Fruit fly (Drosophila melanogaster) whole organism, embryonic: ENCODE results near the gene CG6652.

Experiments
- Ada2b ChIP-seq: fragments of 200-800 bp; sonication (Bioruptor generic); IDR thresholded peaks from 2 replicates; pipeline ENCODE4 v1.3.6; 2022; ENCODE audit warnings: missing biosample characterization, missing genetic modification characterization
- CG10543 ChIP-seq: fragments of 200-800 bp; sonication (Bioruptor generic); optimal IDR thresholded peaks from 3 replicates; lab custom pipeline; 2017; ENCODE audit warnings: missing biosample characterization, mild to moderate bottlenecking, missing genetic modification characterization, moderate library complexity
- CG11085 ChIP-seq: fragments of 200-800 bp; sonication (Bioruptor generic); IDR thresholded peaks from 2 replicates; pipeline ENCODE4 v1.3.6; 2022; ENCODE audit warnings: missing biosample characterization, missing genetic modification characterization
- CG12769 ChIP-seq: fragments of 200-800 bp; sonication (Bioruptor generic); optimal IDR thresholded peaks from 2 replicates; lab custom pipeline; 2019; ENCODE audit warnings: missing biosample characterization, mild to moderate bottlenecking, missing genetic modification characterization, moderate library complexity
- CG13894 ChIP-seq: fragments of 200-800 bp; sonication (Bioruptor generic); optimal IDR thresholded peaks from 3 replicates; lab custom pipeline; 2018; ENCODE audit warnings: missing biosample characterization, mild to moderate bottlenecking, missing genetic modification characterization, moderate library complexity
- CG14050 ChIP-seq: fragments of 200-800 bp; sonication (Bioruptor generic); IDR thresholded peaks from 3 replicates; pipeline ENCODE4 v1.3.6; 2022; ENCODE audit warnings: missing biosample characterization, missing genetic modification characterization
- CG14667 ChIP-seq: fragments of 200-800 bp; sonication (Bioruptor generic); IDR thresholded peaks from 2 replicates; pipeline ENCODE4 v1.3.6; 2022; ENCODE audit warnings: missing biosample characterization, missing genetic modification characterization
- CG15011 ChIP-seq: fragments of 200-800 bp; sonication (Bioruptor generic); optimal IDR thresholded peaks from 3 replicates; lab custom pipeline; 2018; ENCODE audit warnings: missing biosample characterization, mild to moderate bottlenecking, missing genetic modification characterization
- CG15479 ChIP-seq: fragments of 200-800 bp; sonication (Bioruptor generic); optimal IDR thresholded peaks from 3 replicates; lab custom pipeline; 2019; ENCODE audit warnings: missing biosample characterization, mild to moderate bottlenecking, missing genetic modification characterization, moderate library complexity
- CG1647 ChIP-seq: fragments of 200-800 bp; sonication (Bioruptor generic); optimal IDR thresholded peaks from 3 replicates; lab custom pipeline; 2016; ENCODE audit warnings: missing biosample characterization, missing genetic modification characterization
- CG18011 ChIP-seq: fragments of 200-800 bp; sonication (Bioruptor generic); optimal IDR thresholded peaks from 2 replicates; lab custom pipeline; 2017; ENCODE audit warnings: missing biosample characterization, missing genetic modification characterization, mild to moderate bottlenecking, moderate library complexity, missing genotype
- CG18476 ChIP-seq: fragments of 200-800 bp; sonication (Bioruptor generic); optimal IDR thresholded peaks from 2 replicates; lab custom pipeline; 2016; ENCODE audit warnings: missing biosample characterization, mild to moderate bottlenecking, missing genetic modification characterization
- CG2678 ChIP-seq: fragments of 200-800 bp; sonication (Bioruptor generic); optimal IDR thresholded peaks from 3 replicates; lab custom pipeline; 2019; ENCODE audit warnings: missing biosample characterization, mild to moderate bottlenecking, missing genetic modification characterization, moderate library complexity
- CG2712 ChIP-seq: fragments of 200-800 bp; optimal IDR thresholded peaks from 3 replicates; lab custom pipeline; 2019; ENCODE audit warnings: missing biosample characterization, mild to moderate bottlenecking, missing genetic modification characterization, moderate library complexity
- CG30020 ChIP-seq: fragments of 200-800 bp; optimal IDR thresholded peaks from 2 replicates; lab custom pipeline; 2019; ENCODE audit warnings: missing biosample characterization, mild to moderate bottlenecking, missing genetic modification characterization, moderate library complexity
- CG34224 ChIP-seq: fragments of 200-800 bp; sonication (Bioruptor generic); IDR thresholded peaks from 3 replicates; pipeline ENCODE4 v1.3.6; 2022; ENCODE audit warnings: missing biosample characterization, missing genetic modification characterization; ENCODE audit not compliant: partially characterized antibody
- CG3726 ChIP-seq: fragments of 200-800 bp; sonication (Bioruptor generic); IDR thresholded peaks from 3 replicates; pipeline ENCODE4, ENCODE4 v1.3.6; 2022; ENCODE audit warnings: missing biosample characterization, missing genetic modification characterization
- CG4328 ChIP-seq: fragments of 200-800 bp; sonication (Bioruptor generic); optimal IDR thresholded peaks from 3 replicates; lab custom pipeline; 2017; ENCODE audit warnings: missing biosample characterization, missing genetic modification reagents, missing genetic modification characterization
- CG5180 ChIP-seq: fragments of 200-800 bp; sonication (Bioruptor generic); optimal IDR thresholded peaks from 3 replicates; lab custom pipeline; 2017; ENCODE audit warnings: missing biosample characterization, missing genetic modification characterization, mild to moderate bottlenecking, moderate library complexity, missing genetic modification reagents
- CG5953 ChIP-seq: fragments of 200-800 bp; sonication (Bioruptor generic); IDR thresholded peaks from 2 replicates; pipeline ENCODE4 v1.3.6; 2022; ENCODE audit warnings: missing biosample characterization, missing genetic modification characterization
- CG6254 ChIP-seq: fragments of 200-800 bp; sonication (Bioruptor generic); optimal IDR thresholded peaks from 3 replicates; lab custom pipeline; 2017; ENCODE audit warnings: mild to moderate bottlenecking, missing biosample characterization, missing genetic modification reagents, missing genetic modification characterization
- CG7987 ChIP-seq: fragments of 200-800 bp; sonication (Bioruptor generic); optimal IDR thresholded peaks from 2 replicates; lab custom pipeline; 2018; ENCODE audit warnings: missing biosample characterization, mild to moderate bottlenecking, missing genetic modification characterization, moderate library complexity
- CG9797 ChIP-seq: fragments of 200-800 bp; sonication (Bioruptor generic); optimal IDR thresholded peaks from 3 replicates; lab custom pipeline; 2018; ENCODE audit warnings: missing biosample characterization, mild to moderate bottlenecking, missing genetic modification characterization
- CG9817 ChIP-seq: fragments of 200-800 bp; sonication (Bioruptor generic); optimal IDR thresholded peaks from 2 replicates; lab custom pipeline; 2018; ENCODE audit warnings: missing biosample characterization, mild to moderate bottlenecking, missing genetic modification characterization, moderate library complexity
- E2f1 ChIP-seq: fragments of 200-800 bp; sonication (Bioruptor generic); IDR thresholded peaks from 2 replicates; pipeline ENCODE4 v1.3.6; 2022; ENCODE audit warnings: missing biosample characterization, missing genetic modification characterization
- Hand ChIP-seq: fragments of 200-800 bp; sonication (Bioruptor generic); optimal IDR thresholded peaks from 2 replicates; lab custom pipeline; 2017; ENCODE audit warnings: mild to moderate bottlenecking, missing biosample characterization, missing genetic modification reagents, missing genetic modification characterization
- Mes4 ChIP-seq: fragments of 200-800 bp; sonication (Bioruptor generic); optimal IDR thresholded peaks from 2 replicates; lab custom pipeline; 2016; ENCODE audit warnings: missing biosample characterization, missing genetic modification characterization
- NC2β ChIP-seq: fragments of 200-800 bp; sonication (Bioruptor generic); optimal IDR thresholded peaks from 2 replicates; lab custom pipeline; 2016; ENCODE audit warnings: missing biosample characterization, missing genetic modification characterization
- NK7.1 ChIP-seq: fragments of 200-800 bp; sonication (Bioruptor generic); optimal IDR thresholded peaks from 3 replicates; lab custom pipeline; 2016; ENCODE audit warnings: missing biosample characterization, missing genetic modification characterization
- Nf-YC ChIP-seq: fragments of 200-800 bp; optimal IDR thresholded peaks from 3 replicates; lab custom pipeline; 2019; ENCODE audit warnings: missing biosample characterization, mild to moderate bottlenecking, missing genetic modification characterization, moderate library complexity
- Rfx ChIP-seq: fragments of 200-800 bp; sonication (Bioruptor generic); IDR thresholded peaks from 2 replicates; pipeline ENCODE4 v1.3.6; 2022; ENCODE audit warnings: missing biosample characterization, missing genetic modification characterization
- Scr ChIP-seq: fragments of 200-800 bp; sonication (Bioruptor generic); IDR thresholded peaks from 2 replicates; pipeline ENCODE4 v1.3.6; 2022; ENCODE audit warnings: missing biosample characterization, missing genetic modification characterization; ENCODE audit not compliant: partially characterized antibody
- amos ChIP-seq: fragments of 200-800 bp; sonication (Bioruptor generic); IDR thresholded peaks from 2 replicates; pipeline ENCODE4 v1.3.6; 2022; ENCODE audit warnings: missing biosample characterization, missing genetic modification characterization; ENCODE audit not compliant: partially characterized antibody
- bcd ChIP-seq: fragments of 200-800 bp; sonication (Bioruptor generic); optimal IDR thresholded peaks from 2 replicates; lab custom pipeline; 2017; ENCODE audit warnings: missing biosample characterization, mild to moderate bottlenecking, missing genetic modification characterization
- crc ChIP-seq: fragments of 200-800 bp; sonication (Bioruptor generic); optimal IDR thresholded peaks from 2 replicates; lab custom pipeline; 2016; ENCODE audit warnings: missing biosample characterization, missing genetic modification characterization
- croc ChIP-seq: fragments of 200-800 bp; sonication (Bioruptor generic); conservative IDR thresholded peaks from 3 replicates; pipeline ENCODE4 v1.3.6; 2022; ENCODE audit warnings: missing biosample characterization, missing genetic modification characterization
- crol ChIP-seq: fragments of 200-800 bp; sonication (Bioruptor generic); IDR thresholded peaks from 2 replicates; pipeline ENCODE4 v1.3.6; 2022; ENCODE audit warnings: missing biosample characterization, missing genetic modification characterization
- da ChIP-seq: fragments of 200-800 bp; sonication (Bioruptor generic); optimal IDR thresholded peaks from 2 replicates; lab custom pipeline; 2016; ENCODE audit warnings: missing biosample characterization, missing genetic modification characterization
- eve ChIP-seq, 2 experiments: fragments of >200 bp; optimal IDR thresholded peaks; 2 replicates each; lab custom pipeline; 2017; ENCODE audit warnings: missing biosample characterization in 2 of 2, missing genetic modification characterization in 2 of 2
- eyg ChIP-seq: fragments of 200-800 bp; sonication (Bioruptor generic); optimal IDR thresholded peaks from 3 replicates; lab custom pipeline; 2016; ENCODE audit warnings: missing biosample characterization, missing genetic modification characterization
- lilli ChIP-seq: fragments of 200-800 bp; sonication (Bioruptor generic); optimal IDR thresholded peaks from 3 replicates; lab custom pipeline; 2016; ENCODE audit warnings: missing biosample characterization, missing genetic modification characterization
- odd ChIP-seq: fragments of 200-800 bp; sonication (Bioruptor generic); optimal IDR thresholded peaks from 2 replicates; lab custom pipeline; 2017; ENCODE audit warnings: missing biosample characterization, mild to moderate bottlenecking, missing genetic modification characterization
- onecut ChIP-seq: fragments of 200-800 bp; sonication (Bioruptor generic); IDR thresholded peaks from 2 replicates; pipeline ENCODE4 v1.3.6; 2022; ENCODE audit warnings: missing biosample characterization, missing genetic modification characterization
- otp ChIP-seq: fragments of 200-800 bp; sonication (Bioruptor generic); IDR thresholded peaks from 3 replicates; pipeline ENCODE4, ENCODE4 v1.3.6; 2022; ENCODE audit warnings: missing biosample characterization, missing genetic modification characterization
- pho ChIP-seq: fragments of 200-800 bp; sonication (Bioruptor generic); optimal IDR thresholded peaks from 2 replicates; lab custom pipeline; 2016; ENCODE audit warnings: missing biosample characterization, missing genetic modification characterization
- shn ChIP-seq: fragments of 200-800 bp; sonication (Bioruptor generic); optimal IDR thresholded peaks from 3 replicates; lab custom pipeline; 2016; ENCODE audit warnings: missing biosample characterization, missing genetic modification characterization
- stc ChIP-seq: fragments of 200-800 bp; sonication (Bioruptor generic); IDR thresholded peaks from 2 replicates; pipeline ENCODE4 v1.3.6; 2022; ENCODE audit warnings: missing biosample characterization, missing genetic modification characterization
- tll ChIP-seq, 2 experiments: fragments of 200-800 bp in 1 of 2; fragments of >200 bp in 1 of 2; sonication (Bioruptor generic) in 1 of 2; optimal IDR thresholded peaks; 2 replicates each; lab custom pipeline; 2017 to 2019; ENCODE audit warnings: missing biosample characterization in 2 of 2, missing genetic modification characterization in 2 of 2, mild to moderate bottlenecking in 1 of 2, moderate library complexity in 1 of 2

The CG6652 gene

DNA sequence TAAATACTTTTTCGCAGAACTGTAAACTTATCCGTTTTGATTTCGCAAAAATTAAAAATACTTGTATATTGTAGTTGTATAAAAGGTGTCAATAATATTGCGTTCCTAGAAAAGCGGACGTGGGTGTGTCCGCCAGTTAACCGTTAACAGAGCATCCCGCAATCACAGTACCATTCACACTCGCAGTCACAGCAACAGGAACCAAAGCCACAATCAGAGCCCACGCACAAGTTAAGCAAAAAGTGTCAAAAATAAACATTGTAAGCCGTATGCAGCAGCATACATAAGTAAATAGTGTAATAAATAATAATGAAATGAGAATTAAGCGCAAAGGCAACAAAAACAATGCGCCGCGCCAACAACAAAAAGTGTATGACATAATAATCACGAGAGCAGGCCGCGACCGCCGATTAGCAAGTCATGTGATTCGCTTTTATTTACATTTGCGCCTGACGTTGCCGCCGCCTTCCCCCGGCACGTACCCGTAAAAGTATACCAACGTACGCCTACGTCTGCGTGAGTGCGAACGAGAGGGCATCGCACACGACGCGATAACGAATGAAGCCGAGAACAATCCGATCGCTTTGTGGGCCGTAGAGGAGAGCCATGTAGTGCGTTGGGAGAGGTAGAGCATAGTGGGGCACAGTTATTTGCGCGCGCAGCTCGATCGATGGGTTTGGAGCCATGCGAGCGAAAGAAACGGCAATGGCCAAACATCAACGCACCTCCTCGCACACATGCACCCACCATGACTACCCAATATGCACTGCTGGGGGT lies 12.8 kb downstream of the CG6652 start (continued):
- peak; percentile 37; the same call in 1 of the 2 replicates for TF ChIP-seq Ada2b
- TF ChIP-seq Rfx: peak; percentile 48
- no peak for TF ChIP-seq NK7.1 (GFP tag; lab: Kevin White, UChicago)
- peak; percentile 45 for TF ChIP-seq Hand (GFP tag; lab: Kevin White, UChicago)
- TF ChIP-seq CG13894 (tag; lab: Kevin White, UChicago): peak; percentile 87
- TF ChIP-seq E2f1 (GFP tag; lab: Robert Waterston, UW): peak; percentile 69
- TF ChIP-seq tll (GFP tag; optimal IDR thresholded peaks at IDR 0.05; lab: Kevin White, UChicago): peak in 1 of 2 experiments; percentile 60
- peak; percentile 26 for TF ChIP-seq pho (GFP tag; lab: Kevin White, UChicago)
- peak; percentile 34; the same call in 1 of the 3 replicates for TF ChIP-seq CG14050 (GFP tag; lab: Robert Waterston, UW)
- peak; percentile 45; the same call in 1 of the 2 replicates for TF ChIP-seq stc (GFP tag; lab: Robert Waterston, UW)
- TF ChIP-seq crc: no peak
- TF ChIP-seq CG9797 (GFP tag; lab: Kevin White, UChicago): peak; percentile 14
- TF ChIP-seq CG1647 (GFP tag; lab: Kevin White, UChicago): no peak
- TF ChIP-seq croc (GFP tag; lab: Robert Waterston, UW): no peak
- no peak for TF ChIP-seq CG3726 (GFP tag; lab: Robert Waterston, UW)
- peak; percentile 7 for TF ChIP-seq odd (GFP tag; lab: Kevin White, UChicago)
- peak; percentile 31; the same call in 1 of the 2 replicates for TF ChIP-seq amos (GFP tag; lab: Robert Waterston, UW)
- TF ChIP-seq NC2β (GFP tag; lab: Kevin White, UChicago): no peak
- no peak for TF ChIP-seq CG18011 (GFP tag; lab: Kevin White, UChicago)
- TF ChIP-seq eyg (GFP tag; lab: Kevin White, UChicago): no peak
- TF ChIP-seq CG9817 (tag; lab: Kevin White, UChicago): peak; percentile 22
- no peak for TF ChIP-seq otp (GFP tag; lab: Robert Waterston, UW)
- TF ChIP-seq Nf-YC (tag; lab: Kevin White, UChicago): peak; percentile 64
- peak; percentile 64 for TF ChIP-seq CG15479 (GFP tag; lab: Kevin White, UChicago)
- peak; percentile 33 for TF ChIP-seq onecut (GFP tag; lab: Robert Waterston, UW)
- TF ChIP-seq CG30020: no peak
- TF ChIP-seq lilli (GFP tag; lab: Kevin White, UChicago): peak; percentile 57
- no peak for TF ChIP-seq CG14667 (GFP tag; lab: Robert Waterston, UW)
- no peak for TF ChIP-seq CG15011 (GFP tag; lab: Kevin White, UChicago)
- no peak for TF ChIP-seq CG6254 (GFP tag; lab: Kevin White, UChicago)
- TF ChIP-seq CG18476: peak; percentile 24
- peak; percentile 100 for TF ChIP-seq crol (GFP tag; lab: Robert Waterston, UW)
- TF ChIP-seq CG11085 (GFP tag; lab: Robert Waterston, UW): 0 out of 2 replicates have a peak, but pooled peaks have one; percentile 8
- peak; percentile 63 for TF ChIP-seq CG5180 (GFP tag; lab: Kevin White, UChicago)
- no peak for TF ChIP-seq Mes4 (GFP tag; lab: Kevin White, UChicago)
- TF ChIP-seq CG12769 (tag; lab: Kevin White, UChicago): peak; percentile 98
- TF ChIP-seq shn (GFP tag; lab: Kevin White, UChicago): peak; percentile 15
- peak; percentile 39 for TF ChIP-seq CG2678
- peak; percentile 82 for TF ChIP-seq CG7987 (GFP tag; lab: Kevin White, UChicago)
- TF ChIP-seq CG34224: peak; percentile 51; the same call in 1 of the 3 replicates
- 0 out of 2 replicates have a peak, but pooled peaks have one; percentile 10 for TF ChIP-seq CG5953 (GFP tag; lab: Robert Waterston, UW)
- TF ChIP-seq CG2712 (tag; lab: Kevin White, UChicago): peak; percentile 22
- TF ChIP-seq CG10543 (GFP tag; lab: Kevin White, UChicago): peak; percentile 99
- no peak for TF ChIP-seq da
- no peak for TF ChIP-seq eve (GFP tag; optimal IDR thresholded peaks at IDR 0.05; lab: Kevin White, UChicago)
- TF ChIP-seq Scr: peak; percentile 47; the same call in 1 of the 2 replicates
- peak; percentile 25 for TF ChIP-seq bcd (GFP tag; lab: Kevin White, UChicago)
- TF ChIP-seq CG4328: peak; percentile 31
